Worm (Caenorhabditis elegans): ENCODE measurements around the gene srx-5.

The srx-5 gene

ce11 chrV:694625-695024, 5.3 kb upstream of the srx-5 start, which contains the start of gene srj-53:
Gene srj-53, minus strand, starts transcription at chrV:694725.
- TF ChIP-seq ztf-11 (tag; optimal IDR thresholded peaks at IDR 0.05) (no peak), fkh-2 (tag; optimal IDR thresholded peaks at IDR 0.05) (no peak), lsy-12 (tag; optimal IDR thresholded peaks at IDR 0.05) (no peak), eor-1 (tag; optimal IDR thresholded peaks at IDR 0.05) (no peak), ceh-16 (tag; optimal IDR thresholded peaks at IDR 0.05) (no peak), ceh-82 (tag; optimal IDR thresholded peaks at IDR 0.05) (no peak), nhr-25 (tag; optimal IDR thresholded peaks at IDR 0.05) (no peak), jun-1 (tag; optimal IDR thresholded peaks at IDR 0.05) (no peak), sea-2 (GFP tag; optimal IDR thresholded peaks at IDR 0.05) (no peak), skn-1 (tag; optimal IDR thresholded peaks at IDR 0.05) (no peak), elt-1 (tag; optimal IDR thresholded peaks at IDR 0.05) (no peak), pqm-1 (tag; optimal IDR thresholded peaks at IDR 0.05) (no peak), ztf-4 (tag; optimal IDR thresholded peaks at IDR 0.05) (no peak), nhr-76 (tag; optimal IDR thresholded peaks at IDR 0.05) (no peak), zag-1 (tag; optimal IDR thresholded peaks at IDR 0.05) (no peak), lin-39 (tag; optimal IDR thresholded peaks at IDR 0.05) (no peak), egl-27 (tag; optimal IDR thresholded peaks at IDR 0.05) (no peak), pha-4 (tag; optimal IDR thresholded peaks at IDR 0.05) (no peak)

ce11 chrV:695914-696313, 4.0 kb upstream of the srx-5 start, which contains the start of gene srj-52:
Gene srj-52, minus strand, starts transcription at chrV:696014.
- TF ChIP-seq daf-12 (tag; optimal IDR thresholded peaks at IDR 0.05): no peak
- TF ChIP-seq ZK546.5 (tag; optimal IDR thresholded peaks at IDR 0.05): no peak
- no peak for TF ChIP-seq jun-1 (tag; optimal IDR thresholded peaks at IDR 0.05)
- TF ChIP-seq egl-27 (tag; optimal IDR thresholded peaks at IDR 0.05): no peak
- TF ChIP-seq lin-15B (tag; optimal IDR thresholded peaks at IDR 0.05): no peak

ce11 chrV:699051-699450, 828 bp upstream of the srx-5 start:
- no peak for TF ChIP-seq mml-1 (tag; optimal IDR thresholded peaks at IDR 0.05)
- no peak for TF ChIP-seq aly-2 (tag; optimal IDR thresholded peaks at IDR 0.05)
- no peak for TF ChIP-seq ceh-82 (tag; optimal IDR thresholded peaks at IDR 0.05)
- TF ChIP-seq daf-12 (tag; optimal IDR thresholded peaks at IDR 0.05): no peak
- TF ChIP-seq ztf-4 (tag; optimal IDR thresholded peaks at IDR 0.05): no peak

ce11 chrV:702260-702659, 2.4 kb downstream of the srx-5 start, which contains the start of gene srbc-37:
Gene srbc-37, plus strand, starts transcription at chrV:702560.
- TF ChIP-seq nhr-67 (tag; optimal IDR thresholded peaks at IDR 0.05) (no peak), ztf-11 (tag; optimal IDR thresholded peaks at IDR 0.05) (no peak), ceh-16 (tag; optimal IDR thresholded peaks at IDR 0.05) (no peak), ceh-9 (tag; optimal IDR thresholded peaks at IDR 0.05) (no peak), nhr-76 (tag; optimal IDR thresholded peaks at IDR 0.05) (no peak), elt-3 (tag; optimal IDR thresholded peaks at IDR 0.05) (no peak), ZK546.5 (tag; optimal IDR thresholded peaks at IDR 0.05) (no peak), jun-1 (tag; optimal IDR thresholded peaks at IDR 0.05) (no peak)

- TF ChIP-seq unc-62 (GFP tag; optimal IDR thresholded peaks at IDR 0.05) (no peak), eor-1 (tag; optimal IDR thresholded peaks at IDR 0.05) (no peak), pha-4 (tag; optimal IDR thresholded peaks at IDR 0.05) (no peak), ZK546.5 (tag; optimal IDR thresholded peaks at IDR 0.05) (no peak), nhr-76 (tag; optimal IDR thresholded peaks at IDR 0.05) (no peak), nhr-43 (tag; optimal IDR thresholded peaks at IDR 0.05; ENCODE audit: poor library complexity, severe bottlenecking) (no peak), lin-15B (tag; optimal IDR thresholded peaks at IDR 0.05) (no peak)
Observed at ce11 chrV:706918-707317, 7.0 kb downstream of the srx-5 start, which contains the start of gene srbc-38. Gene srbc-38, plus strand, starts transcription at chrV:707218.

- TF ChIP-seq elt-2 (tag; optimal IDR thresholded peaks at IDR 0.05): no peak
- TF ChIP-seq jun-1 (tag; optimal IDR thresholded peaks at IDR 0.05): no peak
- TF ChIP-seq ztf-11 (tag; optimal IDR thresholded peaks at IDR 0.05): no peak
- TF ChIP-seq egl-27 (tag; optimal IDR thresholded peaks at IDR 0.05): no peak
- no peak for TF ChIP-seq zag-1 (tag; optimal IDR thresholded peaks at IDR 0.05)
- no peak for TF ChIP-seq ztf-4 (tag; optimal IDR thresholded peaks at IDR 0.05)
- TF ChIP-seq nhr-28 (tag; optimal IDR thresholded peaks at IDR 0.05): no peak
- no peak for TF ChIP-seq eor-1 (tag; optimal IDR thresholded peaks at IDR 0.05)
Observed at ce11 chrV:708808-709207, 8.9 kb downstream of the srx-5 start, which contains the start of gene srbc-39. Gene srbc-39, plus strand, starts transcription at chrV:709108.
